Worm (Caenorhabditis elegans) whole organism, L4 larva: ENCODE data around the gene C03B1.6.

Experiments used
- D1046.2 ChIP-seq: fragments of 200-800 bp; sonication (Bioruptor generic); IDR thresholded peaks from 2 replicates; pipeline ENCODE4 v1.3.6; 2022; ENCODE audit warnings: missing genetic modification characterization, missing compliant biosample characterization
- F26F4.8 ChIP-seq: fragments of 200-800 bp; sonication (Bioruptor generic); conservative IDR thresholded peaks from 2 replicates; pipeline ENCODE4 v1.3.6; 2022; ENCODE audit warnings: missing genetic modification characterization, missing compliant biosample characterization
- R02D3.7 ChIP-seq: fragments of 150-350 bp; sonication (generic microtip); optimal IDR thresholded peaks from 3 replicates; lab custom pipeline; 2014; ENCODE audit warnings: missing biosample characterization, missing genetic modification characterization
- ZK337.2 ChIP-seq: fragments of 200-800 bp; sonication (Bioruptor generic); IDR thresholded peaks from 2 replicates; pipeline ENCODE4 v1.3.6; 2022; ENCODE audit warnings: missing genetic modification reagents, missing genetic modification characterization, missing compliant biosample characterization
- aly-2 ChIP-seq: sonication (generic microtip); optimal IDR thresholded peaks from 2 replicates; lab custom pipeline; 2018; ENCODE audit warnings: missing biosample characterization, missing genetic modification characterization
- arid-1 ChIP-seq: fragments of 200-800 bp; sonication (Bioruptor generic); conservative IDR thresholded peaks from 2 replicates; pipeline ENCODE4 v1.3.6; 2022; ENCODE audit warnings: missing genetic modification reagents, missing genetic modification characterization, missing compliant biosample characterization
- ceh-32 ChIP-seq: sonication (generic microtip); optimal IDR thresholded peaks from 2 replicates; lab custom pipeline; 2016; ENCODE audit warnings: mild to moderate bottlenecking, missing genetic modification characterization, missing compliant biosample characterization; ENCODE audit not compliant: poor library complexity
- ceh-44 ChIP-seq: fragments of 200-800 bp; sonication (Bioruptor generic); IDR thresholded peaks from 2 replicates; pipeline ENCODE4 v1.3.6; 2022; ENCODE audit warnings: missing genetic modification reagents, missing genetic modification characterization, missing compliant biosample characterization
- ceh-62 ChIP-seq: sonication (generic microtip); optimal IDR thresholded peaks from 2 replicates; lab custom pipeline; 2017; ENCODE audit warnings: missing biosample characterization, missing genetic modification characterization
- ceh-82 ChIP-seq: sonication (generic microtip); optimal IDR thresholded peaks from 2 replicates; lab custom pipeline; 2017; ENCODE audit warnings: missing biosample characterization, missing genetic modification characterization
- daf-16 ChIP-seq, 3 experiments: sonication (generic microtip); optimal IDR thresholded peaks; 2 replicates each; lab custom pipeline; 2016 to 2017; ENCODE audit warnings: missing genetic modification characterization in 3 of 3, missing genetic modification reagents in 3 of 3, mild to moderate bottlenecking in 2 of 3, missing compliant biosample characterization in 2 of 3, missing biosample characterization in 1 of 3, moderate library complexity in 1 of 3
- daf-19 ChIP-seq: fragments of 200-800 bp; sonication (Bioruptor generic); conservative IDR thresholded peaks from 2 replicates; pipeline ENCODE4 v1.3.6; 2022; ENCODE audit warnings: missing genetic modification characterization, missing compliant biosample characterization
- dmd-6 ChIP-seq: fragments of 200-800 bp; sonication (Bioruptor generic); IDR thresholded peaks from 2 replicates; pipeline ENCODE4 v1.3.6; 2022; ENCODE audit warnings: missing genetic modification reagents, missing genetic modification characterization, missing compliant biosample characterization
- dmd-8 ChIP-seq: fragments of 200-800 bp; sonication (Bioruptor generic); IDR thresholded peaks from 2 replicates; pipeline ENCODE4 v1.3.6; 2022; ENCODE audit warnings: missing genetic modification characterization, missing compliant biosample characterization
- duxl-1 ChIP-seq: sonication (generic microtip); optimal IDR thresholded peaks from 2 replicates; lab custom pipeline; 2016; ENCODE audit warnings: mild to moderate bottlenecking, missing genetic modification characterization, moderate library complexity, missing compliant biosample characterization; ENCODE audit not compliant: poor library complexity
- dve-1 ChIP-seq: sonication (generic microtip); optimal IDR thresholded peaks from 2 replicates; lab custom pipeline; 2017; ENCODE audit warnings: antibody characterized with exemption, mild to moderate bottlenecking, missing genetic modification characterization, missing compliant biosample characterization; ENCODE audit not compliant: insufficient read depth
- egl-27 ChIP-seq: sonication (generic microtip); optimal IDR thresholded peaks from 3 replicates; lab custom pipeline; 2017; ENCODE audit warnings: missing biosample characterization, missing genetic modification reagents, missing genetic modification characterization
- egl-43 ChIP-seq: fragments of 200-800 bp; sonication (Bioruptor generic); IDR thresholded peaks from 2 replicates; pipeline ENCODE4 v1.3.6; 2022; ENCODE audit warnings: missing genetic modification reagents, missing genetic modification characterization, missing compliant biosample characterization
- fos-1 ChIP-seq: fragments of 150-350 bp; optimal IDR thresholded peaks from 2 replicates; lab custom pipeline; 2014; ENCODE audit warnings: missing biosample characterization, missing genetic modification characterization
- hlh-11 ChIP-seq: fragments of 200-800 bp; sonication (Bioruptor generic); optimal IDR thresholded peaks from 2 replicates; lab custom pipeline; 2018; ENCODE audit warnings: mild to moderate bottlenecking, missing genetic modification characterization, missing compliant biosample characterization
- jun-1 ChIP-seq: fragments of 150-350 bp; optimal IDR thresholded peaks from 2 replicates; lab custom pipeline; 2014; ENCODE audit warnings: missing biosample characterization, missing genetic modification reagents, missing genetic modification characterization
- lin-1 ChIP-seq: fragments of 200-800 bp; sonication (Bioruptor generic); IDR thresholded peaks from 2 replicates; pipeline ENCODE4 v1.3.6; 2022; ENCODE audit warnings: missing genetic modification reagents, missing genetic modification characterization, missing compliant biosample characterization
- lin-13 ChIP-seq: fragments of 150-350 bp; optimal IDR thresholded peaks from 2 replicates; lab custom pipeline; 2014; ENCODE audit warnings: missing biosample characterization, missing genetic modification reagents, missing genetic modification characterization
- lin-15B ChIP-seq: fragments of 150-350 bp; sonication (generic microtip); optimal IDR thresholded peaks from 3 replicates; lab custom pipeline; 2014; ENCODE audit warnings: missing biosample characterization, missing genetic modification characterization
- lin-29 ChIP-seq: fragments of 200-800 bp; sonication (Bioruptor generic); IDR thresholded peaks from 2 replicates; pipeline ENCODE4 v1.3.6; 2022; ENCODE audit warnings: missing genetic modification reagents, missing genetic modification characterization, missing compliant biosample characterization
- lin-38 ChIP-seq: fragments of 200-800 bp; sonication (Bioruptor generic); IDR thresholded peaks from 2 replicates; pipeline ENCODE4 v1.3.6; 2022; ENCODE audit warnings: missing genetic modification reagents, missing genetic modification characterization, missing compliant biosample characterization
- lin-39 ChIP-seq: fragments of 150-350 bp; optimal IDR thresholded peaks from 2 replicates; lab custom pipeline; 2014; ENCODE audit warnings: missing biosample characterization, missing genetic modification reagents, missing genetic modification characterization
- lir-3 ChIP-seq: sonication (generic microtip); optimal IDR thresholded peaks from 2 replicates; lab custom pipeline; 2016; ENCODE audit warnings: mild to moderate bottlenecking, missing genetic modification characterization, missing compliant biosample characterization
- madf-5 ChIP-seq, 2 experiments: fragments of 200-800 bp; sonication (Bioruptor generic); IDR thresholded peaks; 2 replicates each; pipeline ENCODE4 v1.3.6; 2022; ENCODE audit warnings: missing compliant biosample characterization in 2 of 2, missing genetic modification characterization in 2 of 2
- mdl-1 ChIP-seq, 2 experiments: fragments of 150-350 bp in 1 of 2; sonication (generic microtip) in 1 of 2; optimal IDR thresholded peaks; 2 replicates each; lab custom pipeline; 2014 to 2017; ENCODE audit warnings: missing biosample characterization in 2 of 2, missing genetic modification characterization in 2 of 2
- mep-1 ChIP-seq: fragments of 150-350 bp; sonication (generic microtip); optimal IDR thresholded peaks from 3 replicates; lab custom pipeline; 2014; ENCODE audit warnings: missing biosample characterization, missing genetic modification characterization
- mxl-3 ChIP-seq: fragments of 200-800 bp; sonication (Bioruptor generic); optimal IDR thresholded peaks from 2 replicates; lab custom pipeline; 2018; ENCODE audit warnings: mild to moderate bottlenecking, missing genetic modification characterization, missing compliant biosample characterization
- nhr-102 ChIP-seq: sonication (generic microtip); optimal IDR thresholded peaks from 2 replicates; lab custom pipeline; 2016; ENCODE audit warnings: mild to moderate bottlenecking, missing genetic modification characterization, moderate library complexity, missing compliant biosample characterization
- nhr-11 ChIP-seq: fragments of 150-350 bp; optimal IDR thresholded peaks from 2 replicates; lab custom pipeline; 2014; ENCODE audit warnings: missing biosample characterization, missing genetic modification characterization
- nhr-42 ChIP-seq: fragments of 200-800 bp; sonication (Bioruptor generic); IDR thresholded peaks from 2 replicates; pipeline ENCODE4 v1.3.6; 2022; ENCODE audit warnings: missing genetic modification characterization, missing compliant biosample characterization
- nhr-48 ChIP-seq: sonication (generic microtip); optimal IDR thresholded peaks from 2 replicates; lab custom pipeline; 2016; ENCODE audit warnings: mild to moderate bottlenecking, missing genetic modification characterization, missing compliant biosample characterization
- nhr-76 ChIP-seq: fragments of 150-350 bp; optimal IDR thresholded peaks from 2 replicates; lab custom pipeline; 2014; ENCODE audit warnings: missing biosample characterization, missing genetic modification characterization
- nhr-77 ChIP-seq: fragments of 150-350 bp; optimal IDR thresholded peaks from 2 replicates; lab custom pipeline; 2014; ENCODE audit warnings: missing biosample characterization, missing genetic modification characterization
- php-3 ChIP-seq: fragments of 200-800 bp; sonication (Bioruptor generic); IDR thresholded peaks from 2 replicates; pipeline ENCODE4 v1.3.6; 2022; ENCODE audit warnings: missing genetic modification reagents, missing genetic modification characterization, missing compliant biosample characterization
- pqm-1 ChIP-seq: sonication (generic microtip); optimal IDR thresholded peaks from 2 replicates; lab custom pipeline; 2017; ENCODE audit warnings: missing biosample characterization, missing genetic modification characterization
- rbr-2 ChIP-seq: sonication (generic microtip); optimal IDR thresholded peaks from 2 replicates; lab custom pipeline; 2016; ENCODE audit warnings: missing genotype, missing genetic modification characterization, missing compliant biosample characterization
- saeg-2 ChIP-seq: fragments of 200-800 bp; sonication (Bioruptor generic); IDR thresholded peaks from 2 replicates; pipeline ENCODE4 v1.3.6; 2022; ENCODE audit warnings: missing genetic modification reagents, missing genetic modification characterization, missing compliant biosample characterization
- sdz-12 ChIP-seq: fragments of 200-800 bp; sonication (Bioruptor generic); optimal IDR thresholded peaks from 2 replicates; lab custom pipeline; 2018; ENCODE audit warnings: mild to moderate bottlenecking, missing genetic modification characterization, missing compliant biosample characterization
- set-16 ChIP-seq: fragments of 200-800 bp; sonication (Bioruptor generic); IDR thresholded peaks from 2 replicates; pipeline ENCODE4 v1.3.6; 2022; ENCODE audit warnings: missing genetic modification reagents, missing genetic modification characterization, missing compliant biosample characterization
- unc-62 ChIP-seq, 3 experiments: fragments of 150-350 bp in 1 of 3; sonication (generic microtip); optimal IDR thresholded peaks in 2 of 3; peaks in 1 of 3; 1 replicate in 1 of 3; 2 replicates in 2 of 3; lab custom pipeline; 2014 to 2017; ENCODE audit warnings: missing biosample characterization in 3 of 3, missing genetic modification characterization in 3 of 3, missing genetic modification reagents in 3 of 3, missing genotype in 1 of 3
- vab-7 ChIP-seq: fragments of 200-800 bp; sonication (Bioruptor generic); IDR thresholded peaks from 2 replicates; pipeline ENCODE4 v1.3.6; 2022; ENCODE audit warnings: missing genetic modification reagents, missing genetic modification characterization, missing compliant biosample characterization
- ztf-7 ChIP-seq: fragments of 150-350 bp; optimal IDR thresholded peaks from 2 replicates; lab custom pipeline; 2014; ENCODE audit warnings: missing biosample characterization, missing genetic modification characterization

C03B1.6 gene

ce11 chrX:6371192-6372116, 21.3 kb downstream of the C03B1.6 start (continued):
- TF ChIP-seq nhr-76 = no peak
- TF ChIP-seq lin-13 = no peak
- TF ChIP-seq nhr-11 = no peak
- peak; percentile 26 for TF ChIP-seq nhr-77
- peak; percentile 73 for TF ChIP-seq rbr-2 (tag; lab: Kevin White, UChicago)
- TF ChIP-seq lin-1 (GFP tag; lab: Robert Waterston, UW) = no peak; the same call in 1 of the 2 replicates
- no peak for TF ChIP-seq mep-1 (tag; lab: Kevin White, UChicago)
- TF ChIP-seq lin-38 (GFP tag; lab: Robert Waterston, UW) = no peak; the same call in 1 of the 2 replicates
- TF ChIP-seq lir-3 (tag; lab: Kevin White, UChicago) = peak; percentile 60
- peak; percentile 69 to 79 for TF ChIP-seq daf-16 (GFP tag; optimal IDR thresholded peaks at IDR 0.05; lab: Kevin White, UChicago)
- TF ChIP-seq daf-16 (tag; optimal IDR thresholded peaks at IDR 0.05; lab: Kevin White, UChicago) = peak; percentile 54
- TF ChIP-seq ceh-62 (tag; lab: Kevin White, UChicago) = no peak
- 0 out of 2 replicates have a peak, but pooled peaks have one; percentile 16 for TF ChIP-seq nhr-42 (GFP tag; lab: Robert Waterston, UW)
- peak; percentile 90 for TF ChIP-seq F26F4.8 (GFP tag; lab: Robert Waterston, UW)
- no peak for TF ChIP-seq hlh-11 (tag; lab: Kevin White, UChicago)
- peak; percentile 39 for TF ChIP-seq ceh-32
- TF ChIP-seq ceh-44 (GFP tag; lab: Robert Waterston, UW) = peak; percentile 69; the same call in 1 of the 2 replicates
- no peak for TF ChIP-seq ceh-82 (tag; lab: Kevin White, UChicago)
- no peak for TF ChIP-seq nhr-102 (tag; lab: Kevin White, UChicago)
- TF ChIP-seq lin-29 (GFP tag; lab: Robert Waterston, UW) = peak; percentile 43; the same call in 1 of the 2 replicates
- TF ChIP-seq mdl-1 (tag; optimal IDR thresholded peaks at IDR 0.05; lab: Kevin White, UChicago) = no peak
- TF ChIP-seq ZK337.2 (GFP tag; lab: Robert Waterston, UW) = 0 out of 2 replicates have a peak, but pooled peaks have one; percentile 40
- no peak for TF ChIP-seq R02D3.7
- no peak for TF ChIP-seq lin-39 (tag; lab: Kevin White, UChicago)
- TF ChIP-seq nhr-48 = peak; percentile 61
- peak; percentile 54 for TF ChIP-seq dve-1 (tag; lab: Kevin White, UChicago)
- no peak for TF ChIP-seq pqm-1 (tag; lab: Kevin White, UChicago)
- TF ChIP-seq dmd-8 (GFP tag; lab: Robert Waterston, UW) = peak; percentile 94
- TF ChIP-seq jun-1 (tag; lab: Kevin White, UChicago) = no peak
- TF ChIP-seq unc-62 (GFP tag; optimal IDR thresholded peaks at IDR 0.05 in 1 of 2; lab: Kevin White, UChicago) = peak in 1 of 2 experiments; percentile 92
- TF ChIP-seq unc-62 (tag; optimal IDR thresholded peaks at IDR 0.05; lab: Kevin White, UChicago) = no peak
- TF ChIP-seq aly-2 (tag; lab: Kevin White, UChicago) = no peak
- TF ChIP-seq lin-15B (tag; lab: Kevin White, UChicago) = no peak
- TF ChIP-seq duxl-1 (tag; lab: Kevin White, UChicago) = peak; percentile 73
- TF ChIP-seq set-16 (GFP tag; lab: Robert Waterston, UW) = no peak
- no peak for TF ChIP-seq egl-27 (tag; lab: Kevin White, UChicago)
- peak; percentile 78 to 86; a peak in 2 of 4 replicates for TF ChIP-seq madf-5 (GFP tag; IDR thresholded peaks at IDR 0.05; lab: Robert Waterston, UW)
- TF ChIP-seq fos-1 = no peak
- no peak for TF ChIP-seq php-3 (GFP tag; lab: Robert Waterston, UW)
- peak; percentile 87 for TF ChIP-seq sdz-12 (GFP tag; lab: Kevin White, UChicago)
- TF ChIP-seq egl-43 = no peak; the same call in none of the 2 replicates
- peak; percentile 15 for TF ChIP-seq ztf-7 (tag; lab: Kevin White, UChicago)
- TF ChIP-seq vab-7 = peak; percentile 90
- TF ChIP-seq daf-19 (GFP tag; lab: Robert Waterston, UW) = peak; percentile 86
- no peak for TF ChIP-seq mxl-3 (GFP tag; lab: Kevin White, UChicago)
- peak; percentile 68 for TF ChIP-seq dmd-6 (GFP tag; lab: Robert Waterston, UW)
- 0 out of 2 replicates have a peak, but pooled peaks have one; percentile 77 for TF ChIP-seq saeg-2
- TF ChIP-seq D1046.2 (GFP tag; lab: Robert Waterston, UW) = peak; percentile 87
- no peak; the same call in 1 of the 2 replicates for TF ChIP-seq arid-1
